Worm (Caenorhabditis elegans): ENCODE data around the gene nspg-11.

Gene nspg-11

DNA sequence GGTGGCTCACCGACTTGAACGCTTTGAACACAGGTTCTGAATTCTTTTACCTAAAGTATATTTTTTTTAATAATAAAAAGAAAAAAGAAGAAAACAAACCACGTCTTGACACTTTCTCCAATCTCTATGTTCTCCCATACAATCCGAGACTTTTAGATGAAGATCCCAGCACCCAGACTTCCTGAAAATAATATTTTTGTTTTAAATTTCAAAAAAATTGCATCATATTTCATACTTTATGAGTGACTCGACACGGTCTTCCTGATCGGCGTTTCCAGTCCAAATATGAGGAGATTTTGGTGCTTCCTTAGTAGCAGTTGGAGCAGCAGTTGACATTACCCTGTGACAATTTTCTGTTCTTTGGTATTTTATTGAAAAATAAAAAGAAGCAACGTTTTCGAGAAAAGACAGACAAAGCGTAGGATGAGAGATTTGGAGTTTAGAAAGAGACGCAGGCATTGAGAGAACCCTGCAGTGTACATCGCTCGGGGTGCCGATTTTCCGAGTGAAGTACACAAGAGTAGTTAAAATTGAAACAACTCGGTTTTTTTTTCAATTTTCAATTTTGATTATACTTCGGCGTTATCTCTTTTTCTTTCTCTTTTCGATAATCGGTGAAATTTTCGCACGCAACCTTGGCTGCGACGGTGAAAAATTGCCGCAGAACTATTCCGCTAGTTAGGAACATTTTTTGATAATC is 11.8 kb upstream of the nspg-11 start, which contains the start of the genes coa-4 and T20D3.14:
coa-4 (minus strand) TSS at position 51 of the 700 bp plus-strand sequence.
T20D3.14 (minus strand) TSS at position 358 of the 700 bp plus-strand sequence.
- TF ChIP-seq elt-1 (tag; optimal IDR thresholded peaks at IDR 0.05) (no peak), nhr-129 (tag; optimal IDR thresholded peaks at IDR 0.05) (peak; percentile 59), C34F6.9 (tag; optimal IDR thresholded peaks at IDR 0.05) (peak; percentile 56), nhr-6 (tag; optimal IDR thresholded peaks at IDR 0.05) (no peak), sma-9 (GFP tag; optimal IDR thresholded peaks at IDR 0.05) (no peak), sma-9 (tag; optimal IDR thresholded peaks at IDR 0.05) (no peak), egl-27 (tag; optimal IDR thresholded peaks at IDR 0.05) (no peak), ztf-11 (tag; optimal IDR thresholded peaks at IDR 0.05) (no peak), unc-62 (GFP tag; optimal IDR thresholded peaks at IDR 0.05) (no peak), nhr-23 (tag; optimal IDR thresholded peaks at IDR 0.05) (no peak), nhr-11 (tag; optimal IDR thresholded peaks at IDR 0.05) (no peak), fos-1 (tag; optimal IDR thresholded peaks at IDR 0.05) (peak; percentile 63), peb-1 (tag; optimal IDR thresholded peaks at IDR 0.05) (no peak), nhr-10 (tag; optimal IDR thresholded peaks at IDR 0.05) (no peak), sma-3 (GFP tag; optimal IDR thresholded peaks at IDR 0.05) (peak; percentile 19), gmeb-1 (tag; optimal IDR thresholded peaks at IDR 0.05) (peak; percentile 40), mdl-1 (tag; optimal IDR thresholded peaks at IDR 0.05) (no peak), dmd-4 (tag; optimal IDR thresholded peaks at IDR 0.05) (no peak), nhr-12 (tag; optimal IDR thresholded peaks at IDR 0.05) (no peak), nhr-25 (tag; optimal IDR thresholded peaks at IDR 0.05) (peak; percentile 23), blmp-1 (tag; optimal IDR thresholded peaks at IDR 0.05; ENCODE audit: insufficient read depth) (no peak), alr-1 (tag; optimal IDR thresholded peaks at IDR 0.05) (no peak), crh-2 (tag; optimal IDR thresholded peaks at IDR 0.05) (peak; percentile 66), ZK546.5 (tag; optimal IDR thresholded peaks at IDR 0.05) (no peak), ama-1 (optimal IDR thresholded peaks at IDR 0.05) (no peak), ceh-16 (tag; optimal IDR thresholded peaks at IDR 0.05) (no peak), sem-4 (tag; optimal IDR thresholded peaks at IDR 0.05) (peak; percentile 25), nhr-21 (tag; optimal IDR thresholded peaks at IDR 0.05) (no peak), R02D3.7 (tag; optimal IDR thresholded peaks at IDR 0.05) (no peak), aly-2 (tag; optimal IDR thresholded peaks at IDR 0.05) (no peak), F13H6.1 (tag; optimal IDR thresholded peaks at IDR 0.05) (peak; percentile 28), nhr-237 (tag; optimal IDR thresholded peaks at IDR 0.05) (no peak), Y55F3AM.14 (GFP tag; optimal IDR thresholded peaks at IDR 0.05) (no peak), elt-3 (tag; optimal IDR thresholded peaks at IDR 0.05) (no peak), snpc-4 (tag; optimal IDR thresholded peaks at IDR 0.05) (no peak), mab-5 (tag; optimal IDR thresholded peaks at IDR 0.05) (no peak), lin-39 (tag; optimal IDR thresholded peaks at IDR 0.05) (no peak), nhr-77 (tag; optimal IDR thresholded peaks at IDR 0.05) (no peak), lin-11 (tag; optimal IDR thresholded peaks at IDR 0.05) (no peak), mbf-1 (tag; optimal IDR thresholded peaks at IDR 0.05) (no peak), ztf-1 (GFP tag; conservative IDR thresholded peaks at IDR 0.05) (no peak), lsy-2 (tag; optimal IDR thresholded peaks at IDR 0.05) (peak in 1 of 2 experiments; percentile 69), unc-55 (GFP tag; optimal IDR thresholded peaks at IDR 0.05) (peak; percentile 39), lin-13 (GFP tag; optimal IDR thresholded peaks at IDR 0.05) (peak; percentile 23)

- TF ChIP-seq nhr-11 (tag; optimal IDR thresholded peaks at IDR 0.05) (no peak), Y55F3AM.14 (GFP tag; optimal IDR thresholded peaks at IDR 0.05) (no peak), crh-2 (tag; optimal IDR thresholded peaks at IDR 0.05) (peak; percentile 73), ceh-82 (tag; optimal IDR thresholded peaks at IDR 0.05) (no peak), alr-1 (tag; optimal IDR thresholded peaks at IDR 0.05) (no peak), lsy-2 (tag; optimal IDR thresholded peaks at IDR 0.05) (no peak), gmeb-1 (tag; optimal IDR thresholded peaks at IDR 0.05) (peak; percentile 10), nhr-23 (tag; optimal IDR thresholded peaks at IDR 0.05) (no peak), peb-1 (tag; optimal IDR thresholded peaks at IDR 0.05) (no peak), nhr-6 (tag; optimal IDR thresholded peaks at IDR 0.05) (no peak), fos-1 (tag; optimal IDR thresholded peaks at IDR 0.05) (peak; percentile 97), aly-2 (tag; optimal IDR thresholded peaks at IDR 0.05) (no peak), ztf-11 (tag; optimal IDR thresholded peaks at IDR 0.05) (no peak), elt-1 (tag; optimal IDR thresholded peaks at IDR 0.05) (no peak), dmd-4 (tag; optimal IDR thresholded peaks at IDR 0.05) (no peak), nhr-21 (tag; optimal IDR thresholded peaks at IDR 0.05) (no peak), lin-39 (tag; optimal IDR thresholded peaks at IDR 0.05) (no peak), sma-9 (GFP tag; optimal IDR thresholded peaks at IDR 0.05) (peak; percentile 6), sma-9 (tag; optimal IDR thresholded peaks at IDR 0.05) (no peak), ZK546.5 (tag; optimal IDR thresholded peaks at IDR 0.05) (no peak)
Measured at ce11 chrIV:9333007-9333406, 9.1 kb upstream of the nspg-11 start.
